Worm (Caenorhabditis elegans) whole organism, L4 larva: ENCODE measurements around the gene acox-1.5.

Experiments used
- F26F4.8 ChIP-seq: fragments of 200-800 bp; sonication (Bioruptor generic); conservative IDR thresholded peaks from 2 replicates; pipeline ENCODE4 v1.3.6; 2022; ENCODE audit warnings: missing genetic modification characterization, missing compliant biosample characterization
- F49E8.2 ChIP-seq: sonication (generic microtip); optimal IDR thresholded peaks from 2 replicates; lab custom pipeline; 2016; ENCODE audit warnings: missing compliant biosample characterization, mild to moderate bottlenecking, missing genetic modification characterization, borderline replicate concordance
- R02D3.7 ChIP-seq: fragments of 150-350 bp; sonication (generic microtip); optimal IDR thresholded peaks from 3 replicates; lab custom pipeline; 2014; ENCODE audit warnings: missing biosample characterization, missing genetic modification characterization
- fkh-10 ChIP-seq: fragments of 150-350 bp; optimal IDR thresholded peaks from 2 replicates; lab custom pipeline; 2014; ENCODE audit warnings: missing biosample characterization, missing genetic modification reagents, missing genetic modification characterization
- nhr-10 ChIP-seq: fragments of 150-350 bp; optimal IDR thresholded peaks from 2 replicates; lab custom pipeline; 2014; ENCODE audit warnings: missing biosample characterization, missing genetic modification characterization
- snpc-4 ChIP-seq: fragments of 150-350 bp; optimal IDR thresholded peaks from 2 replicates; lab custom pipeline; 2014; ENCODE audit warnings: missing biosample characterization, missing genetic modification characterization
- unc-130 ChIP-seq: sonication (generic microtip); optimal IDR thresholded peaks from 2 replicates; lab custom pipeline; 2016; ENCODE audit warnings: missing genetic modification reagents, missing genetic modification characterization, missing compliant biosample characterization

ce11 chrIII:9612097-9612496, 20.1 kb upstream of the acox-1.5 start, which contains the start of gene bbs-4:
- no peak for TF ChIP-seq F49E8.2 (tag; lab: Kevin White, UChicago)
- TF ChIP-seq R02D3.7 (tag; lab: Kevin White, UChicago), result no peak
- no peak for TF ChIP-seq nhr-10 (tag; lab: Kevin White, UChicago)
- no peak for TF ChIP-seq F26F4.8 (GFP tag; lab: Robert Waterston, UW)
- no peak for TF ChIP-seq snpc-4
- no peak for TF ChIP-seq unc-130
- no peak for TF ChIP-seq fkh-10 (GFP tag; lab: Kevin White, UChicago)
